Worm (Caenorhabditis elegans) whole organism, L4/young adult: Measurements from ENCODE around the gene Y53G8AM.8.

Source experiments
- W03F9.2 ChIP-seq: fragments of 150-350 bp; optimal IDR thresholded peaks from 2 replicates; lab custom pipeline; 2014; ENCODE audit warnings: missing biosample characterization, missing genetic modification characterization
- dao-5 ChIP-seq: sonication (generic microtip); optimal IDR thresholded peaks from 2 replicates; lab custom pipeline; 2016; ENCODE audit warnings: missing genotype, missing genetic modification characterization, moderate library complexity, missing compliant biosample characterization
- him-1 ChIP-seq: sonication (generic microtip); optimal IDR thresholded peaks from 2 replicates; lab custom pipeline; 2016; ENCODE audit warnings: missing genotype, missing genetic modification reagents, missing genetic modification characterization, missing compliant biosample characterization

DNA sequence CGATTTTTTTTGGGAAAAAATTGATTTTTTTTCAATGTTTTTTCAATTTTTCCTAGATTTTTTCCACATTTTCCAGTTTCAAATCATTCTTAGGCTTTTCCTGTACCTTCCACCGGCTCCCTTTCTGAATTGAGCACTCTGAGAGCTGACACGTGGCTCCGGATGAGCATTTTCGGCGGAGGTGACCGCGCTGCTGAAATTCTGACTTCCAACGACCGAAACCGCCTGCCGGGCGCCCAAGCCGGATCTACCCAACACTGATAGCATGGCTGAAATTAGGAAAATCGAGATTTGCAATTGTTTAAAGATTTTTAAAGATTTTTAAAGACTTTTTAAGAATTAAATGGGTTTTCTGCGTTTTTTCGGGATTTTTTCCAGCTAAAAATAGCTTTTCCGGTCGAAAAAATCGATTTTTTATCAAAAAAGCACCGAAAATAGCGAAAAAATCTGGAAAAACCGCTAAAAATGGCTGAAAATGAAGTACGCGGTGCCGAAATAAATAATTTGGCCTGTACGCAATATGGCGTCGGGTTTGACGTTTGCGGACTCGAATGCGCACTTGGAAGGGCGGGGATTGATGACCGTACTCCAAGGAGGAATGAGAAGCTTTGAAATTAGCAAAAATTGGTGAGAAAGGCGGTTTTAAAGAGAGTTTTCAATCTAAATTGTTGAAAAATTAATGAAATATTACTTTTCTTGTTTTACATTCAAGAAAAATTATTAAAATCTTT lies 30.0 kb downstream of the Y53G8AM.8 start, which contains the start of gene nduf-9:
- TF ChIP-seq him-1 (no peak), W03F9.2 (tag; lab: Kevin White, UChicago) (peak; percentile 39), dao-5 (tag; lab: Kevin White, UChicago) (no peak)
